Comparison of ENCODE assay signal across 4 worm cellular contexts in genomic region chrV:4437215-4437614, ce11.
TF ChIP-seq lines count a peak whose summit lies in the region.

No protein-coding gene starts in this region.

TF ChIP-seq in whole organism, L1 larva, 84 proteins besides CTCF, POLR2A, EP300 and RAD21:
- peak; percentile 59 for TF ChIP-seq blmp-1 (tag; optimal IDR thresholded peaks at IDR 0.05; lab: Kevin White, UChicago)
- TF ChIP-seq ceh-88 (GFP tag; IDR thresholded peaks at IDR 0.05; lab: Robert Waterston, UW) = no peak
- no peak for TF ChIP-seq lin-35 (GFP tag; optimal IDR thresholded peaks at IDR 0.05; lab: Kevin White, UChicago)

TF ChIP-seq in whole organism, L2 larva, 48 proteins besides CTCF, POLR2A, EP300 and RAD21:
- no peak for TF ChIP-seq nhr-77 (tag; optimal IDR thresholded peaks at IDR 0.05; lab: Kevin White, UChicago)
- TF ChIP-seq unc-39 (tag; optimal IDR thresholded peaks at IDR 0.05; lab: Kevin White, UChicago) = no peak
- TF ChIP-seq blmp-1 (tag; optimal IDR thresholded peaks at IDR 0.05; lab: Kevin White, UChicago; ENCODE audit: insufficient read depth) = peak; percentile 61
- no peak for TF ChIP-seq elt-1 (tag; optimal IDR thresholded peaks at IDR 0.05; lab: Kevin White, UChicago)
- TF ChIP-seq skn-1 (tag; optimal IDR thresholded peaks at IDR 0.05; lab: Kevin White, UChicago) = no peak
- TF ChIP-seq egl-27 (tag; optimal IDR thresholded peaks at IDR 0.05; lab: Kevin White, UChicago) = no peak
- no peak for TF ChIP-seq ceh-16 (tag; optimal IDR thresholded peaks at IDR 0.05; lab: Kevin White, UChicago)
- no peak for TF ChIP-seq nhr-129 (tag; optimal IDR thresholded peaks at IDR 0.05; lab: Kevin White, UChicago)
- no peak for TF ChIP-seq R02D3.7 (tag; optimal IDR thresholded peaks at IDR 0.05; lab: Kevin White, UChicago)
- no peak for TF ChIP-seq ZK546.5 (tag; optimal IDR thresholded peaks at IDR 0.05; lab: Kevin White, UChicago)
- TF ChIP-seq F13H6.1 (tag; optimal IDR thresholded peaks at IDR 0.05; lab: Kevin White, UChicago) = no peak
- no peak for TF ChIP-seq lin-39 (tag; optimal IDR thresholded peaks at IDR 0.05; lab: Kevin White, UChicago)
- peak; percentile 17 for TF ChIP-seq nhr-25 (tag; optimal IDR thresholded peaks at IDR 0.05; lab: Kevin White, UChicago)
- TF ChIP-seq fos-1 (tag; optimal IDR thresholded peaks at IDR 0.05; lab: Kevin White, UChicago) = no peak
- no peak for TF ChIP-seq snpc-4 (tag; optimal IDR thresholded peaks at IDR 0.05; lab: Kevin White, UChicago)
- TF ChIP-seq nhr-11 (tag; optimal IDR thresholded peaks at IDR 0.05; lab: Kevin White, UChicago) = no peak
- TF ChIP-seq elt-3 (tag; optimal IDR thresholded peaks at IDR 0.05; lab: Kevin White, UChicago) = no peak

TF ChIP-seq in whole organism, L3 larva, 47 proteins besides CTCF, POLR2A, EP300 and RAD21:
- no peak for TF ChIP-seq nhr-67 (tag; optimal IDR thresholded peaks at IDR 0.05; lab: Kevin White, UChicago)
- TF ChIP-seq ceh-16 (tag; optimal IDR thresholded peaks at IDR 0.05; lab: Kevin White, UChicago) = no peak
- peak; percentile 43 for TF ChIP-seq nhr-25 (tag; optimal IDR thresholded peaks at IDR 0.05; lab: Kevin White, UChicago)
TF ChIP-seq in whole organism, L3 larva: peak in this region for 1.

TF ChIP-seq in whole organism, mixed stage, embryonic, 35 proteins besides CTCF, POLR2A, EP300 and RAD21:
- TF ChIP-seq zip-8 (tag; optimal IDR thresholded peaks at IDR 0.05; lab: Kevin White, UChicago) (peak; percentile 0), lin-32 (GFP tag; optimal IDR thresholded peaks at IDR 0.05; lab: Kevin White, UChicago) (no peak)

Comparison
In these comparisons a context has a peak if more than half of its experiments do, and no peak if none do; other contexts are left out.
1. Of the 22 proteins assayed by ChIP-seq in both whole organism, L1 larva and whole organism, L2 larva: peak only in whole organism, L1 larva: none; only in whole organism, L2 larva: none; in both: blmp-1; in neither: 21.